Fruit fly (Drosophila melanogaster): ENCODE measurements around the gene Ge-1.
A peak's percentile ranks its signal among the peaks of the same experiment; 100 is the strongest.

Gene Ge-1

DNA sequence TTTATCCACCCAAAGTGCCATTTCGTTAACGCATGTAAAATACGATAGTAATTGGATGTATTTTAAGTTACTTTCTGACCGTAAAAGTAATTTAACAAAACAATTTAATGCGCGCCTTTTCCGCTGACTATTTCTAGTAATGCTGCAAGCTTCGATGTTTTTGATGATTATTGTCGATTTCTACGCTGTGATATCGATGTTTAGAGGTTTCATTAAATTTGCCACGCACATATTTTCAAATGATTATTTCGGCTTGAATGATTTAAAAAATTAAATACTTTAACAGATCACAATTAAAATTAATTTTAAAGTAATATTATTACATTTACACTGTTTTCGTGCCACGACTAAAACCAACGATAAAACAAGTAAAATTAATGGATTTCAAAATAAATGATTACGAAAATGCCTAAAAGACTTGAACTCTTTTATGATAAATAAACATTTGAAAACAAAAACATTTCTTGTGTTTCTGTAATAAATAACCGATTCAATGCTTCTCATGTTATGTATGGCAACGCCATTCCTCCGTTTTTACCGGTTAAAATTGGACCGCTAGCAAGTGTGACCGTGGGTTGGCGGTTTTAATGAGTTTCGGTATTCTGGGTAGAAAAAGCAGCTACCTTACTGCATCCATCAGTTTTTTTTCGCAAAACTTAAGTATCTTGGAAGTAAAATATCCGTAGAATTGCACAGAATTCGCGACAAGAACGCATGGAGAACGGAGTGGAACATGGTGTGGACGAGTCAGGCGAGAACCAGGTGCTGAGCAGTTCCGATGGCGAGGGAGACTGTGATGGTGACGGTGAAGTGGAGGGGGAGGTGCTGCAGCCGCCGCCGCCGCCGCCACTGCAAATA is 29.7 kb upstream of the Ge-1 start, which contains the start of the genes RfC38 and CG4751:
RfC38 (minus strand) TSS at position 495 of the 858 bp plus-strand sequence.
CG4751 (plus strand) TSS at position 587 of the 858 bp plus-strand sequence.
- no peak for TF ChIP-seq CG10631 (GFP tag; optimal IDR thresholded peaks at IDR 0.05)
- no peak for TF ChIP-seq spab (GFP tag; optimal IDR thresholded peaks at IDR 0.05)
- TF ChIP-seq Sox102F (GFP tag; optimal IDR thresholded peaks at IDR 0.05) = no peak
- no peak for TF ChIP-seq pdm3 (GFP tag; optimal IDR thresholded peaks at IDR 0.05)
- TF ChIP-seq lz (GFP tag; optimal IDR thresholded peaks at IDR 0.05) = no peak
- TF ChIP-seq vri (GFP tag; optimal IDR thresholded peaks at IDR 0.05) = no peak
- no peak for TF ChIP-seq CG8632 (GFP tag; optimal IDR thresholded peaks at IDR 0.05)
- TF ChIP-seq CG3032 (tag; optimal IDR thresholded peaks at IDR 0.05) = no peak
- TF ChIP-seq CG34406 (GFP tag; optimal IDR thresholded peaks at IDR 0.05) = no peak
- TF ChIP-seq CG6854 (GFP tag; optimal IDR thresholded peaks at IDR 0.05) = no peak
- TF ChIP-seq Ets96B (tag; optimal IDR thresholded peaks at IDR 0.05) = no peak
- no peak for TF ChIP-seq CG3919 (GFP tag; optimal IDR thresholded peaks at IDR 0.05)
- peak; percentile 3 for TF ChIP-seq CG31627 (GFP tag; optimal IDR thresholded peaks at IDR 0.05)
- 0 out of 3 replicates have a peak, but pooled peaks have one; percentile 43 for TF ChIP-seq eg (GFP tag; IDR thresholded peaks at IDR 0.05)
- 0 out of 3 replicates have a peak, but pooled peaks have one; percentile 33 for TF ChIP-seq CG6163 (GFP tag; IDR thresholded peaks at IDR 0.05)
- TF ChIP-seq CG11762 (GFP tag; optimal IDR thresholded peaks at IDR 0.05; ENCODE audit: insufficient read depth) = no peak
- TF ChIP-seq CG10669 (GFP tag; optimal IDR thresholded peaks at IDR 0.05) = no peak
- TF ChIP-seq CG8319 (GFP tag; optimal IDR thresholded peaks at IDR 0.05) = no peak
- TF ChIP-seq CG7368 (GFP tag; optimal IDR thresholded peaks at IDR 0.05) = no peak
- TF ChIP-seq Met (GFP tag; optimal IDR thresholded peaks at IDR 0.05) = no peak
- no peak for TF ChIP-seq achi (GFP tag; optimal IDR thresholded peaks at IDR 0.05)
- TF ChIP-seq Hr4 (GFP tag; optimal IDR thresholded peaks at IDR 0.05) = no peak
- TF ChIP-seq Hr39 (GFP tag; optimal IDR thresholded peaks at IDR 0.05) = no peak
- TF ChIP-seq CG6792 (GFP tag; optimal IDR thresholded peaks at IDR 0.05) = no peak
- no peak for TF ChIP-seq dac (GFP tag; optimal IDR thresholded peaks at IDR 0.05)
- TF ChIP-seq Sox15 (GFP tag; optimal IDR thresholded peaks at IDR 0.05) = no peak
- TF ChIP-seq CG32006 (GFP tag; optimal IDR thresholded peaks at IDR 0.05) = no peak
- TF ChIP-seq CG11902 (GFP tag; optimal IDR thresholded peaks at IDR 0.05) = no peak
- no peak for TF ChIP-seq dsx (GFP tag; optimal IDR thresholded peaks at IDR 0.05; ENCODE audit: poor library complexity, severe bottlenecking)
- no peak for TF ChIP-seq topi (GFP tag; optimal IDR thresholded peaks at IDR 0.05)
- TF ChIP-seq fd59A (GFP tag; optimal IDR thresholded peaks at IDR 0.05) = no peak
- no peak for TF ChIP-seq CG16779 (tag; optimal IDR thresholded peaks at IDR 0.05)
- TF ChIP-seq Ets21C (GFP tag; optimal IDR thresholded peaks at IDR 0.05) = no peak
- no peak for TF ChIP-seq CG1621 (tag; optimal IDR thresholded peaks at IDR 0.05)
- TF ChIP-seq esn (GFP tag; optimal IDR thresholded peaks at IDR 0.05) = peak; percentile 1

DNA sequence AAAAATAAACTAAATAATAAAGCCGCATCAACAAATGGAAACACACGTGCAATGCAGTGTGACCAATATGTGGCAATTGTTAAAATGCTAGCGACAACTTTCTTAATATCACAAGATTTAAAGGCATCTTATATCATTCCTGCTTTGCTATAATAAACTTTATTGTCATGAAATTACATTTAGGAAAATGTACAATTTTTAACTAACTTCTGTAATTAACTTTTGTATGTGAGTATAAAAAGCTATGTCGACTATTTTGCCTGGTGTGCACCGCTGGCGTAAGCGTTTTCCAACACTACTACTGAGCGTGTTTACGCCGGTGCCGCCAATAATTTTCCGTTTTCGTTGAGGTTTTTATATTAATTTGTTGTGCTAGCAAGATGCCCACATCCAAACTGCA is 22.8 kb upstream of the Ge-1 start, which contains the start of the genes Csl4 and Nup160:
Csl4 (minus strand) TSS at position 69 of the 400 bp plus-strand sequence.
Nup160 (plus strand) TSS at position 279 of the 400 bp plus-strand sequence.
- no peak for TF ChIP-seq acj6 (GFP tag; optimal IDR thresholded peaks at IDR 0.05)
- TF ChIP-seq CG11902 (GFP tag; optimal IDR thresholded peaks at IDR 0.05) = peak; percentile 51
- no peak for TF ChIP-seq net (GFP tag; optimal IDR thresholded peaks at IDR 0.05)
- no peak for TF ChIP-seq CG7368 (GFP tag; optimal IDR thresholded peaks at IDR 0.05)
- TF ChIP-seq CG1621 (tag; optimal IDR thresholded peaks at IDR 0.05) = peak; percentile 68
- TF ChIP-seq Eip75B (GFP tag; optimal IDR thresholded peaks at IDR 0.05) = no peak
- no peak for TF ChIP-seq OdsH (GFP tag; optimal IDR thresholded peaks at IDR 0.05)
- peak; percentile 72 for TF ChIP-seq CG34406 (GFP tag; optimal IDR thresholded peaks at IDR 0.05)
- TF ChIP-seq salr (GFP tag; optimal IDR thresholded peaks at IDR 0.05) = no peak
- peak; percentile 88 for TF ChIP-seq Hr39 (GFP tag; optimal IDR thresholded peaks at IDR 0.05)
- TF ChIP-seq Blimp-1 (GFP tag; optimal IDR thresholded peaks at IDR 0.05) = no peak
- TF ChIP-seq Hr4 (GFP tag; optimal IDR thresholded peaks at IDR 0.05) = no peak
- TF ChIP-seq eg (GFP tag; IDR thresholded peaks at IDR 0.05) = no peak; the same call in 2 of the 3 replicates
- no peak for TF ChIP-seq CG9139 (GFP tag; optimal IDR thresholded peaks at IDR 0.05)
- TF ChIP-seq CG32006 (GFP tag; optimal IDR thresholded peaks at IDR 0.05) = no peak
- no peak for TF ChIP-seq CG8632 (GFP tag; optimal IDR thresholded peaks at IDR 0.05)
- peak; percentile 86 for TF ChIP-seq lz (GFP tag; optimal IDR thresholded peaks at IDR 0.05)
- peak; percentile 59 for TF ChIP-seq CG15336 (GFP tag; IDR thresholded peaks at IDR 0.05)
- no peak for TF ChIP-seq Eip78C (GFP tag)
- TF ChIP-seq Sox14 (GFP tag; optimal IDR thresholded peaks at IDR 0.05) = no peak
- no peak for TF ChIP-seq Sox102F (GFP tag; optimal IDR thresholded peaks at IDR 0.05)
- TF ChIP-seq fd85E (GFP tag; optimal IDR thresholded peaks at IDR 0.05) = no peak
- TF ChIP-seq Ets21C (GFP tag; optimal IDR thresholded peaks at IDR 0.05) = no peak
- TF ChIP-seq Gug (GFP tag; IDR thresholded peaks at IDR 0.05) = no peak; the same call in 1 of the 2 replicates
- no peak for TF ChIP-seq fkh (GFP tag; optimal IDR thresholded peaks at IDR 0.05)
- no peak for TF ChIP-seq CG3032 (tag; optimal IDR thresholded peaks at IDR 0.05)

Data from whole organism, prepupa.